Fruit fly (Drosophila melanogaster) whole organism, prepupa: ENCODE measurements around the gene CG14511.
A peak's percentile ranks its signal among the peaks of the same experiment; 100 is the strongest.

ENCODE experiments used
- Blimp-1 ChIP-seq: fragments of 200-800 bp; sonication (Bioruptor generic); optimal IDR thresholded peaks from 3 replicates; lab custom pipeline; 2017; ENCODE audit warnings: missing biosample characterization, missing genetic modification characterization, mild to moderate bottlenecking, moderate library complexity, missing genetic modification reagents
- CG1621 ChIP-seq: fragments of 200-800 bp; sonication (Bioruptor generic); optimal IDR thresholded peaks from 3 replicates; lab custom pipeline; 2018; ENCODE audit warnings: missing biosample characterization, mild to moderate bottlenecking, missing genetic modification characterization
- CG31627 ChIP-seq: fragments of 200-800 bp; sonication (Bioruptor generic); optimal IDR thresholded peaks from 3 replicates; lab custom pipeline; 2016; ENCODE audit warnings: missing biosample characterization, missing genetic modification characterization
- CG32006 ChIP-seq: fragments of 200-800 bp; sonication (Bioruptor generic); optimal IDR thresholded peaks from 3 replicates; lab custom pipeline; 2017; ENCODE audit warnings: missing biosample characterization, mild to moderate bottlenecking, missing genetic modification characterization
- CG34406 ChIP-seq: fragments of 200-800 bp; sonication (Bioruptor generic); optimal IDR thresholded peaks from 3 replicates; lab custom pipeline; 2016; ENCODE audit warnings: missing biosample characterization, missing genetic modification characterization
- CG6163 ChIP-seq: fragments of 200-800 bp; sonication (Bioruptor generic); IDR thresholded peaks from 3 replicates; pipeline ENCODE4 v1.3.6; 2022; ENCODE audit warnings: missing biosample characterization, missing genetic modification characterization
- CG6276 ChIP-seq: fragments of 200-800 bp; sonication (Bioruptor generic); optimal IDR thresholded peaks from 2 replicates; lab custom pipeline; 2017; ENCODE audit warnings: missing biosample characterization, mild to moderate bottlenecking, missing genetic modification characterization
- CG6792 ChIP-seq: fragments of 200-800 bp; sonication (Bioruptor generic); optimal IDR thresholded peaks from 3 replicates; lab custom pipeline; 2016; ENCODE audit warnings: missing biosample characterization, missing genetic modification characterization
- CG7368 ChIP-seq: fragments of 200-800 bp; sonication (Bioruptor generic); optimal IDR thresholded peaks from 3 replicates; lab custom pipeline; 2016; ENCODE audit warnings: missing biosample characterization, missing genetic modification characterization
- CG8319 ChIP-seq: fragments of 200-800 bp; sonication (Bioruptor generic); optimal IDR thresholded peaks from 3 replicates; lab custom pipeline; 2016; ENCODE audit warnings: missing biosample characterization, missing genetic modification characterization
- CG8632 ChIP-seq: fragments of 200-800 bp; sonication (Bioruptor generic); optimal IDR thresholded peaks from 3 replicates; lab custom pipeline; 2016; ENCODE audit warnings: missing biosample characterization, missing genetic modification characterization
- Eip75B ChIP-seq: fragments of 200-800 bp; sonication (Bioruptor generic); optimal IDR thresholded peaks from 3 replicates; lab custom pipeline; 2016; ENCODE audit warnings: missing biosample characterization, missing genetic modification characterization
- Eip78C ChIP-seq: fragments of 200-800 bp; sonication (Bioruptor generic); peaks from one replicate; lab custom pipeline; 2016; ENCODE audit warnings: missing biosample characterization, missing genetic modification characterization
- Eip93F ChIP-seq: fragments of 200-800 bp; sonication (Bioruptor generic); optimal IDR thresholded peaks from 2 replicates; lab custom pipeline; 2016; ENCODE audit warnings: missing biosample characterization, mild to moderate bottlenecking, missing genetic modification characterization
- Ets21C ChIP-seq: fragments of 200-800 bp; sonication (Bioruptor generic); optimal IDR thresholded peaks from 3 replicates; lab custom pipeline; 2016; ENCODE audit warnings: missing biosample characterization, missing genetic modification characterization
- Gug ChIP-seq: fragments of 200-800 bp; sonication (Bioruptor generic); IDR thresholded peaks from 2 replicates; pipeline ENCODE4 v1.3.6; 2022; ENCODE audit warnings: missing biosample characterization, missing genetic modification characterization
- Hr39 ChIP-seq: fragments of 200-800 bp; sonication (Bioruptor generic); optimal IDR thresholded peaks from 2 replicates; lab custom pipeline; 2016; ENCODE audit warnings: missing biosample characterization, missing genetic modification characterization
- Hr4 ChIP-seq: fragments of 200-800 bp; sonication (Bioruptor generic); optimal IDR thresholded peaks from 3 replicates; lab custom pipeline; 2016; ENCODE audit warnings: missing biosample characterization, missing genetic modification characterization
- Met ChIP-seq: fragments of 200-800 bp; sonication (Bioruptor generic); optimal IDR thresholded peaks from 3 replicates; lab custom pipeline; 2016; ENCODE audit warnings: missing biosample characterization, missing genetic modification characterization
- Smox ChIP-seq: fragments of 200-800 bp; sonication (Bioruptor generic); optimal IDR thresholded peaks from 3 replicates; lab custom pipeline; 2016; ENCODE audit warnings: missing biosample characterization, missing genetic modification characterization
- Sox102F ChIP-seq: fragments of 200-800 bp; sonication (Bioruptor generic); optimal IDR thresholded peaks from 2 replicates; lab custom pipeline; 2016; ENCODE audit warnings: missing biosample characterization, mild to moderate bottlenecking, missing genetic modification characterization
- Sox14 ChIP-seq: fragments of 200-800 bp; sonication (Bioruptor generic); optimal IDR thresholded peaks from 3 replicates; lab custom pipeline; 2016; ENCODE audit warnings: missing biosample characterization, missing genetic modification characterization
- Sox15 ChIP-seq: fragments of 200-800 bp; sonication (Bioruptor generic); optimal IDR thresholded peaks from 3 replicates; lab custom pipeline; 2016; ENCODE audit warnings: missing biosample characterization, missing genetic modification characterization
- achi ChIP-seq: fragments of 200-800 bp; sonication (Bioruptor generic); optimal IDR thresholded peaks from 3 replicates; lab custom pipeline; 2016; ENCODE audit warnings: missing biosample characterization, missing genetic modification characterization
- eg ChIP-seq: fragments of 200-800 bp; sonication (Bioruptor generic); IDR thresholded peaks from 3 replicates; pipeline ENCODE4 v1.3.6; 2022; ENCODE audit warnings: missing biosample characterization, missing genetic modification characterization
- fd59A ChIP-seq: fragments of 200-800 bp; sonication (Bioruptor generic); optimal IDR thresholded peaks from 2 replicates; lab custom pipeline; 2017; ENCODE audit warnings: missing biosample characterization, mild to moderate bottlenecking, missing genetic modification characterization, missing genetic modification reagents
- fd85E ChIP-seq: fragments of 200-800 bp; sonication (Bioruptor generic); optimal IDR thresholded peaks from 3 replicates; lab custom pipeline; 2016; ENCODE audit warnings: missing biosample characterization, missing genetic modification characterization
- lz ChIP-seq: fragments of 200-800 bp; sonication (Bioruptor generic); optimal IDR thresholded peaks from 3 replicates; lab custom pipeline; 2016; ENCODE audit warnings: missing biosample characterization, missing genetic modification characterization
- pdm3 ChIP-seq: fragments of 200-800 bp; sonication (Bioruptor generic); optimal IDR thresholded peaks from 3 replicates; lab custom pipeline; 2016; ENCODE audit warnings: missing biosample characterization, missing genetic modification characterization
- svp ChIP-seq: fragments of 200-800 bp; sonication (Bioruptor generic); peaks from one replicate; lab custom pipeline; 2016; ENCODE audit warnings: missing biosample characterization, missing genetic modification characterization
- topi ChIP-seq: fragments of 200-800 bp; sonication (Bioruptor generic); optimal IDR thresholded peaks from 3 replicates; lab custom pipeline; 2016; ENCODE audit warnings: missing biosample characterization, missing genetic modification characterization
- vri ChIP-seq: fragments of 200-800 bp; sonication (Bioruptor generic); optimal IDR thresholded peaks from 3 replicates; lab custom pipeline; 2016; ENCODE audit warnings: missing biosample characterization, mild to moderate bottlenecking, missing genetic modification characterization

The CG14511 gene

dm6 chr3R:29146710-29147109, at the start of gene CG14511:
Gene CG14511 (minus strand): TSS chr3R:29146893.
- TF ChIP-seq Eip78C (GFP tag; lab: Kevin White, UChicago) (peak; percentile 2), topi (GFP tag; lab: Kevin White, UChicago) (no peak), Blimp-1 (GFP tag; lab: Kevin White, UChicago) (peak; percentile 22), pdm3 (GFP tag; lab: Kevin White, UChicago) (no peak)

dm6 chr3R:29194957-29195356, 48.3 kb upstream of the CG14511 start, which contains the start of gene jus:
Gene jus (minus strand): TSS chr3R:29194994.
- no peak for TF ChIP-seq CG32006 (GFP tag; lab: Kevin White, UChicago)
- TF ChIP-seq CG8319, result no peak
- TF ChIP-seq vri (GFP tag; lab: Kevin White, UChicago), result no peak
- peak; percentile 40 for TF ChIP-seq svp
- TF ChIP-seq Ets21C (GFP tag; lab: Kevin White, UChicago), result no peak

- TF ChIP-seq CG6163 (GFP tag; lab: Robert Waterston, UW) (no peak), svp (peak; percentile 45), Hr4 (GFP tag; lab: Kevin White, UChicago) (peak; percentile 8), eg (GFP tag; lab: Robert Waterston, UW) (peak; percentile 28; the same call in 1 of the 3 replicates), Eip93F (GFP tag; lab: Kevin White, UChicago) (no peak)
- TF ChIP-seq, all 60 proteins: peak for 3
Observed at dm6 chr3R:29190984-29191383, 44.3 kb upstream of the CG14511 start.

dm6 chr3R:29164930-29165693, 18.4 kb upstream of the CG14511 start, which contains the start of gene CG11898:
Gene CG11898 (plus strand): TSS chr3R:29165643.
- TF ChIP-seq CG1621 (tag; lab: Kevin White, UChicago) (no peak), Gug (GFP tag; lab: Robert Waterston, UW) (no peak), CG6792 (peak; percentile 28), achi (GFP tag; lab: Kevin White, UChicago) (no peak), Sox14 (GFP tag; lab: Kevin White, UChicago) (peak; percentile 22), CG31627 (peak; percentile 37), CG6163 (GFP tag; lab: Robert Waterston, UW) (peak; percentile 21; the same call in 1 of the 3 replicates), Sox102F (peak; percentile 61), Eip93F (GFP tag; lab: Kevin White, UChicago) (peak; percentile 42), Hr39 (GFP tag; lab: Kevin White, UChicago) (peak; percentile 34), Met (GFP tag; lab: Kevin White, UChicago) (peak; percentile 62), svp (peak; percentile 81), fd59A (GFP tag; lab: Kevin White, UChicago) (no peak), CG34406 (GFP tag; lab: Kevin White, UChicago) (peak; percentile 18), lz (peak; percentile 47), Eip75B (peak; percentile 11), CG7368 (no peak), fd85E (GFP tag; lab: Kevin White, UChicago) (no peak), Smox (GFP tag; lab: Kevin White, UChicago) (peak; percentile 61), topi (GFP tag; lab: Kevin White, UChicago) (peak; percentile 52), Ets21C (GFP tag; lab: Kevin White, UChicago) (peak; percentile 28), vri (GFP tag; lab: Kevin White, UChicago) (peak; percentile 68)

dm6 chr3R:29159620-29160019, 12.9 kb upstream of the CG14511 start:
- TF ChIP-seq Sox15 (GFP tag; lab: Kevin White, UChicago) (no peak), svp (peak; percentile 58)

dm6 chr3R:29158721-29159120, 12.0 kb upstream of the CG14511 start:
- TF ChIP-seq CG6276 (GFP tag; lab: Kevin White, UChicago) (no peak), svp (peak; percentile 92), CG8632 (no peak), CG6792 (no peak), Hr4 (GFP tag; lab: Kevin White, UChicago) (no peak)
